Worm (Caenorhabditis elegans) whole organism, L2 larva: ENCODE results near the gene cyh-1.

Experiments
- C34F6.9 ChIP-seq: fragments of 150-350 bp; optimal IDR thresholded peaks from 2 replicates; lab custom pipeline; 2014; ENCODE audit warnings: missing biosample characterization, missing genetic modification characterization
- F13H6.1 ChIP-seq: sonication (generic microtip); optimal IDR thresholded peaks from 2 replicates; lab custom pipeline; 2016; ENCODE audit warnings: missing genetic modification characterization, missing compliant biosample characterization
- R02D3.7 ChIP-seq: fragments of 150-350 bp; optimal IDR thresholded peaks from 2 replicates; lab custom pipeline; 2014; ENCODE audit warnings: missing biosample characterization, missing genetic modification characterization
- Y55F3AM.14 ChIP-seq: fragments of 200-800 bp; sonication (Bioruptor generic); optimal IDR thresholded peaks from 2 replicates; lab custom pipeline; 2018; ENCODE audit warnings: mild to moderate bottlenecking, missing genetic modification characterization, missing compliant biosample characterization
- ZK546.5 ChIP-seq: sonication (generic microtip); optimal IDR thresholded peaks from 2 replicates; lab custom pipeline; 2017; ENCODE audit warnings: missing biosample characterization, missing genetic modification characterization
- alr-1 ChIP-seq: fragments of 150-350 bp; optimal IDR thresholded peaks from 2 replicates; lab custom pipeline; 2014; ENCODE audit warnings: missing biosample characterization, missing genetic modification characterization
- aly-2 ChIP-seq: fragments of 150-350 bp; optimal IDR thresholded peaks from 2 replicates; lab custom pipeline; 2014; ENCODE audit warnings: missing biosample characterization, missing genetic modification characterization
- ama-1 ChIP-seq: fragments of 150-350 bp; optimal IDR thresholded peaks from 2 replicates; lab custom pipeline; 2018; ENCODE audit warnings: inconsistent platforms
- blmp-1 ChIP-seq: sonication (generic microtip); optimal IDR thresholded peaks from 2 replicates; lab custom pipeline; 2017; ENCODE audit warnings: missing genetic modification characterization, mild to moderate bottlenecking, missing compliant biosample characterization, antibody characterized with exemption, moderate library complexity; ENCODE audit not compliant: insufficient read depth
- ceh-16 ChIP-seq: fragments of 150-350 bp; optimal IDR thresholded peaks from 2 replicates; lab custom pipeline; 2014; ENCODE audit warnings: missing biosample characterization, missing genetic modification characterization
- ceh-82 ChIP-seq: fragments of 150-350 bp; optimal IDR thresholded peaks from 2 replicates; lab custom pipeline; 2014; ENCODE audit warnings: missing biosample characterization, missing genetic modification characterization
- crh-2 ChIP-seq: sonication (generic microtip); optimal IDR thresholded peaks from 2 replicates; lab custom pipeline; 2017; ENCODE audit warnings: missing biosample characterization, missing genetic modification characterization
- dmd-4 ChIP-seq: sonication (generic microtip); optimal IDR thresholded peaks from 2 replicates; lab custom pipeline; 2017; ENCODE audit warnings: missing biosample characterization, missing genetic modification characterization
- egl-27 ChIP-seq: sonication (generic microtip); optimal IDR thresholded peaks from 3 replicates; lab custom pipeline; 2017; ENCODE audit warnings: missing biosample characterization, missing genetic modification reagents, missing genetic modification characterization
- elt-1 ChIP-seq: fragments of 150-350 bp; optimal IDR thresholded peaks from 2 replicates; lab custom pipeline; 2014; ENCODE audit warnings: missing biosample characterization, missing genetic modification characterization
- elt-3 ChIP-seq: sonication (generic microtip); optimal IDR thresholded peaks from 2 replicates; lab custom pipeline; 2017; ENCODE audit warnings: missing biosample characterization, missing genetic modification characterization
- fos-1 ChIP-seq: fragments of 150-350 bp; optimal IDR thresholded peaks from 2 replicates; lab custom pipeline; 2014; ENCODE audit warnings: missing biosample characterization, missing genetic modification characterization
- gmeb-1 ChIP-seq: fragments of 150-350 bp; optimal IDR thresholded peaks from 2 replicates; lab custom pipeline; 2014; ENCODE audit warnings: missing biosample characterization, missing genetic modification characterization
- lin-11 ChIP-seq: fragments of 150-350 bp; sonication (generic microtip); optimal IDR thresholded peaks from 2 replicates; lab custom pipeline; 2014; ENCODE audit warnings: missing biosample characterization, missing genetic modification characterization, inconsistent platforms, mixed read lengths
- lin-13 ChIP-seq: fragments of 150-350 bp; optimal IDR thresholded peaks from 2 replicates; lab custom pipeline; 2014; ENCODE audit warnings: missing biosample characterization, missing genetic modification reagents, missing genetic modification characterization
- lin-39 ChIP-seq: fragments of 150-350 bp; optimal IDR thresholded peaks from 2 replicates; lab custom pipeline; 2014; ENCODE audit warnings: missing biosample characterization, missing genetic modification reagents, missing genetic modification characterization
- lsy-2 ChIP-seq, 2 experiments: fragments of 150-350 bp in 1 of 2; sonication (generic microtip) in 1 of 2; optimal IDR thresholded peaks; 2 replicates each; lab custom pipeline; 2014 to 2017; ENCODE audit warnings: missing biosample characterization in 2 of 2, missing genetic modification characterization in 2 of 2
- mab-5 ChIP-seq: fragments of 150-350 bp; optimal IDR thresholded peaks from 2 replicates; lab custom pipeline; 2014; ENCODE audit warnings: missing biosample characterization, missing genetic modification characterization
- mbf-1 ChIP-seq: sonication (generic microtip); optimal IDR thresholded peaks from 2 replicates; lab custom pipeline; 2017; ENCODE audit warnings: missing biosample characterization, missing genetic modification characterization
- mdl-1 ChIP-seq, 2 experiments: fragments of 150-350 bp in 1 of 2; sonication (generic microtip) in 1 of 2; optimal IDR thresholded peaks; 2 replicates each; lab custom pipeline; 2017; ENCODE audit warnings: missing biosample characterization in 2 of 2, missing genetic modification characterization in 2 of 2
- nhr-10 ChIP-seq: sonication (generic microtip); optimal IDR thresholded peaks from 2 replicates; lab custom pipeline; 2017; ENCODE audit warnings: missing biosample characterization, missing genetic modification characterization
- nhr-11 ChIP-seq: fragments of 150-350 bp; optimal IDR thresholded peaks from 2 replicates; lab custom pipeline; 2014; ENCODE audit warnings: missing biosample characterization, missing genetic modification characterization
- nhr-12 ChIP-seq: fragments of 150-350 bp; optimal IDR thresholded peaks from 2 replicates; lab custom pipeline; 2014; ENCODE audit warnings: missing biosample characterization, missing genetic modification characterization
- nhr-129 ChIP-seq: fragments of 150-350 bp; optimal IDR thresholded peaks from 2 replicates; lab custom pipeline; 2014; ENCODE audit warnings: missing biosample characterization, missing genetic modification characterization
- nhr-21 ChIP-seq: fragments of 150-350 bp; optimal IDR thresholded peaks from 2 replicates; lab custom pipeline; 2014; ENCODE audit warnings: missing biosample characterization, missing genetic modification characterization
- nhr-23 ChIP-seq: fragments of 150-350 bp; optimal IDR thresholded peaks from 2 replicates; lab custom pipeline; 2014; ENCODE audit warnings: missing biosample characterization, missing genetic modification reagents, missing genetic modification characterization
- nhr-237 ChIP-seq: fragments of 150-350 bp; optimal IDR thresholded peaks from 2 replicates; lab custom pipeline; 2014; ENCODE audit warnings: missing biosample characterization, missing genetic modification characterization
- nhr-25 ChIP-seq: fragments of 150-350 bp; sonication (generic microtip); optimal IDR thresholded peaks from 3 replicates; lab custom pipeline; 2014; ENCODE audit warnings: missing biosample characterization, missing genetic modification characterization
- nhr-6 ChIP-seq: fragments of 150-350 bp; optimal IDR thresholded peaks from 2 replicates; lab custom pipeline; 2014; ENCODE audit warnings: missing biosample characterization, missing genetic modification characterization
- nhr-77 ChIP-seq: fragments of 150-350 bp; optimal IDR thresholded peaks from 2 replicates; lab custom pipeline; 2014; ENCODE audit warnings: missing biosample characterization, missing genetic modification characterization
- peb-1 ChIP-seq: fragments of 150-350 bp; optimal IDR thresholded peaks from 2 replicates; lab custom pipeline; 2014; ENCODE audit warnings: missing biosample characterization, missing genetic modification characterization
- sem-4 ChIP-seq: fragments of 150-350 bp; optimal IDR thresholded peaks from 2 replicates; lab custom pipeline; 2014; ENCODE audit warnings: missing biosample characterization, missing genetic modification reagents, missing genetic modification characterization
- skn-1 ChIP-seq: sonication (generic microtip); optimal IDR thresholded peaks from 2 replicates; lab custom pipeline; 2017; ENCODE audit warnings: missing biosample characterization, missing genetic modification characterization
- sma-3 ChIP-seq: sonication (generic microtip); optimal IDR thresholded peaks from 2 replicates; lab custom pipeline; 2016; ENCODE audit warnings: missing genetic modification reagents, missing genetic modification characterization, missing compliant biosample characterization
- sma-9 ChIP-seq, 2 experiments: fragments of 150-350 bp in 1 of 2; sonication (generic microtip) in 1 of 2; optimal IDR thresholded peaks; 2 replicates each; lab custom pipeline; 2014 to 2016; ENCODE audit warnings: missing genetic modification characterization in 2 of 2, mild to moderate bottlenecking in 1 of 2, missing biosample characterization in 1 of 2, missing compliant biosample characterization in 1 of 2, missing genetic modification reagents in 1 of 2, moderate library complexity in 1 of 2
- snpc-4 ChIP-seq: fragments of 150-350 bp; optimal IDR thresholded peaks from 2 replicates; lab custom pipeline; 2014; ENCODE audit warnings: missing biosample characterization, missing genetic modification characterization
- unc-39 ChIP-seq: fragments of 150-350 bp; optimal IDR thresholded peaks from 2 replicates; lab custom pipeline; 2014; ENCODE audit warnings: missing biosample characterization, missing genetic modification characterization
- unc-55 ChIP-seq: fragments of 150-350 bp; sonication (generic microtip); optimal IDR thresholded peaks from 3 replicates; lab custom pipeline; 2014; ENCODE audit warnings: missing biosample characterization, missing genetic modification reagents, missing genetic modification characterization
- unc-62 ChIP-seq: fragments of 150-350 bp; optimal IDR thresholded peaks from 2 replicates; lab custom pipeline; 2014; ENCODE audit warnings: missing biosample characterization, missing genetic modification reagents, missing genetic modification characterization
- zag-1 ChIP-seq: fragments of 150-350 bp; optimal IDR thresholded peaks from 2 replicates; lab custom pipeline; 2014; ENCODE audit warnings: missing biosample characterization, missing genetic modification characterization
- ztf-1 ChIP-seq: fragments of 200-800 bp; sonication (Bioruptor generic); conservative IDR thresholded peaks from 2 replicates; pipeline ENCODE4 v1.3.6; 2022; ENCODE audit warnings: missing genetic modification characterization, missing compliant biosample characterization
- ztf-11 ChIP-seq: sonication (generic microtip); optimal IDR thresholded peaks from 2 replicates; lab custom pipeline; 2017; ENCODE audit warnings: missing biosample characterization, missing genetic modification characterization
- ztf-4 ChIP-seq: fragments of 150-350 bp; optimal IDR thresholded peaks from 2 replicates; lab custom pipeline; 2014; ENCODE audit warnings: missing biosample characterization, missing genetic modification characterization

The cyh-1 gene

DNA sequence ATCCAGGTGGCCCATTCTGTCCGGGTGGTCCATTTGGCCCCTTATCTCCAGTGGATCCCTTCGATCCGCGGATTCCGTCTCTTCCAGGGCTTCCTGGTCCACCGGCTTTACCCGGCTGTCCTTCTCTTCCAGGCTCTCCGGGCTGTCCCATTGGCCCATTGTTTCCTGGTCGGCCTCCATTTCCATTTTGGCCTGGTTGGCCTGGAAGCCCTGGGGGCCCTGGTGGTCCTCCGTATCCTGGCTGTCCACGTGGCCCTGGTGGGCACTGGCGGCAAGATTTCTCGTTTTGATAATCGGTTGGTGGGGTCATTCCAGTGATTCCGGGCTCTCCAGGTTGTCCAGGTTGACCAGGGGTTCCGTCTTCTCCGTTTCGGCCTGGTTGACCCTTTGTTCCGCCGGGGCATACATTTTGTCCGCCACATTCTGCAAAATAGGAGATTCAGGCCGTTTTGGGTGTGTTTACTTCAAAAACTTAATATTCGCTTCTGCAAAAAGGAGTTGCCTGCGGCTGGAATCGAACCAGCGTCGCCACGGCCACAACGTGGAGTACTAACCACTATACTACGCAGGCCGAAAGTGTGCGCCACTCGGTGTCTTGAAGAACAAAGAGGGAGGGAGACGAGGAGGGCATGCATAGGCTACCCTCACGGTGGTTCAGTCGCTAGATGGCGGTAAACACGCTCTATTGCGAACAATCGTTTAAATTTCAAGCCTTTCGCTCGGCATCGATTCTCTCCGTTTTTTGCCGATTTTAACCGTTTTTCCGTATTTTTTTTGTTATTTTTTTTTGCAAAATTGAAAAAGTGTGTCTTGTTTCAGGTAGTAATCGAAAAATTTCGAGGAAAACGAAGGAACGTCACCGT, 16.4 kb downstream of the cyh-1 start, which contains the start of gene W09G10.9:
W09G10.9 (plus strand) TSS at position 813 of the 863 bp plus-strand sequence.
- no peak for TF ChIP-seq elt-3 (tag; lab: Kevin White, UChicago)
- TF ChIP-seq nhr-21 = no peak
- TF ChIP-seq nhr-77 = no peak
- peak; percentile 15 for TF ChIP-seq nhr-25 (tag; lab: Kevin White, UChicago)
- TF ChIP-seq nhr-129 = peak; percentile 66
- TF ChIP-seq nhr-23 = no peak
- TF ChIP-seq ceh-82 (tag; lab: Kevin White, UChicago) = no peak
- TF ChIP-seq unc-62 = no peak
- TF ChIP-seq aly-2 = no peak
- TF ChIP-seq fos-1 (tag; lab: Kevin White, UChicago) = peak; percentile 53
- TF ChIP-seq dmd-4 (tag; lab: Kevin White, UChicago) = no peak
- TF ChIP-seq nhr-11 (tag; lab: Kevin White, UChicago) = no peak
- no peak for TF ChIP-seq unc-39 (tag; lab: Kevin White, UChicago)
- no peak for TF ChIP-seq mdl-1 (tag; optimal IDR thresholded peaks at IDR 0.05; lab: Kevin White, UChicago)
- no peak for TF ChIP-seq alr-1 (tag; lab: Kevin White, UChicago)
- peak; percentile 45 for TF ChIP-seq F13H6.1 (tag; lab: Kevin White, UChicago)
- no peak for TF ChIP-seq nhr-237 (tag; lab: Kevin White, UChicago)
- no peak for TF ChIP-seq nhr-12 (tag; lab: Kevin White, UChicago)
- peak; percentile 62 for TF ChIP-seq sma-9 (GFP tag; optimal IDR thresholded peaks at IDR 0.05; lab: Kevin White, UChicago)
- TF ChIP-seq sma-9 (tag; optimal IDR thresholded peaks at IDR 0.05; lab: Kevin White, UChicago) = no peak
- no peak for TF ChIP-seq snpc-4
- no peak for TF ChIP-seq gmeb-1 (tag; lab: Kevin White, UChicago)
- peak; percentile 24 for TF ChIP-seq ceh-16 (tag; lab: Kevin White, UChicago)
- TF ChIP-seq C34F6.9 (tag; lab: Kevin White, UChicago) = peak; percentile 39
- TF ChIP-seq sem-4 (tag; lab: Kevin White, UChicago) = no peak
- TF ChIP-seq sma-3 (GFP tag; lab: Kevin White, UChicago) = peak; percentile 49
- no peak for TF ChIP-seq ztf-4 (tag; lab: Kevin White, UChicago)
- TF ChIP-seq blmp-1 = no peak
- TF ChIP-seq skn-1 (tag; lab: Kevin White, UChicago) = no peak
- no peak for TF ChIP-seq lin-39
- no peak for TF ChIP-seq ama-1 (lab: Kevin White, UChicago)
- no peak for TF ChIP-seq ztf-1
- no peak for TF ChIP-seq egl-27 (tag; lab: Kevin White, UChicago)
- peak; percentile 64 for TF ChIP-seq zag-1 (tag; lab: Kevin White, UChicago)
- peak; percentile 60 for TF ChIP-seq crh-2 (tag; lab: Kevin White, UChicago)
- no peak for TF ChIP-seq nhr-10 (tag; lab: Kevin White, UChicago)
- no peak for TF ChIP-seq peb-1
- TF ChIP-seq lin-13 (GFP tag; lab: Kevin White, UChicago) = peak; percentile 65
- TF ChIP-seq ztf-11 (tag; lab: Kevin White, UChicago) = no peak
- TF ChIP-seq ZK546.5 = no peak
- TF ChIP-seq nhr-6 = no peak
- peak; percentile 74 to 78 for TF ChIP-seq lsy-2 (tag; optimal IDR thresholded peaks at IDR 0.05; lab: Kevin White, UChicago)
- no peak for TF ChIP-seq mbf-1 (tag; lab: Kevin White, UChicago)
- no peak for TF ChIP-seq R02D3.7 (tag; lab: Kevin White, UChicago)
- no peak for TF ChIP-seq Y55F3AM.14 (GFP tag; lab: Kevin White, UChicago)
- no peak for TF ChIP-seq elt-1 (tag; lab: Kevin White, UChicago)
- no peak for TF ChIP-seq mab-5 (tag; lab: Kevin White, UChicago)
- TF ChIP-seq unc-55 (GFP tag; lab: Kevin White, UChicago) = peak; percentile 60
- peak; percentile 12 for TF ChIP-seq lin-11
- TF ChIP-seq, all 48 proteins: peak for 14
